Fruit fly (Drosophila melanogaster): ENCODE results near the gene B4.

DNA sequence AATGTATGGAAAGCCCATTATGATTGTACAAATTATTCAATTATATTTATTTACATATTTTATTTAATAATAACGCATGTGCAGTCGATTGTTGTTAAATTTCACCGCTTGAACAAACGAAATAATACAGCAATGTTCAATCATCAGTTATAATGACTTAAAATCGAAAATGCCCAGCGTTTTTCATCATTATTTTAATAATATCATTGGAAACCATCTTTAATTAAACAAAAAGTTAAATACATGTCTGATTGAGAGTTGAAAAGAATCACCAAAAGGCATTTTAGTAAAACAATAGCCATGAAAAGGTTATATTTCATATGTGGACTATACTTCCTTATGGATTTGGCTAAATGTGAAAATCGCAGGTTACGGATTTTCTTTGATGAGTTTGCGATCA, 20.4 kb downstream of the B4 start, which contains the start of gene CG33641:
- no peak for TF ChIP-seq pan (optimal IDR thresholded peaks at IDR 0.05)
- no peak for TF ChIP-seq Sp1 (GFP tag; optimal IDR thresholded peaks at IDR 0.05)
- no peak for TF ChIP-seq psq (GFP tag; optimal IDR thresholded peaks at IDR 0.05)
- no peak for TF ChIP-seq ey (GFP tag; optimal IDR thresholded peaks at IDR 0.05)
